Fruit fly (Drosophila melanogaster) whole organism, embryonic: ENCODE data around the gene mRpS11.

ENCODE experiments used
- ATbp ChIP-seq: fragments of 200-800 bp; sonication (Bioruptor generic); optimal IDR thresholded peaks from 2 replicates; lab custom pipeline; 2017; ENCODE audit warnings: missing biosample characterization, mild to moderate bottlenecking, missing genetic modification characterization, missing genetic modification reagents
- B-H2 ChIP-seq: fragments of 200-800 bp; sonication (Bioruptor generic); optimal IDR thresholded peaks from 2 replicates; lab custom pipeline; 2018; ENCODE audit warnings: missing biosample characterization, mild to moderate bottlenecking, missing genetic modification characterization
- CG10366 ChIP-seq: fragments of 200-800 bp; sonication (Bioruptor generic); IDR thresholded peaks from 2 replicates; pipeline ENCODE4 v1.3.6; 2022; ENCODE audit warnings: missing biosample characterization, missing genetic modification characterization
- CG12071 ChIP-seq: fragments of 200-800 bp; sonication (Bioruptor generic); optimal IDR thresholded peaks from 3 replicates; lab custom pipeline; 2018; ENCODE audit warnings: missing biosample characterization, mild to moderate bottlenecking, missing genetic modification characterization
- CG12659 ChIP-seq: fragments of 200-800 bp; sonication (Bioruptor generic); optimal IDR thresholded peaks from 3 replicates; lab custom pipeline; 2017; ENCODE audit warnings: mild to moderate bottlenecking, missing biosample characterization, missing genetic modification reagents, missing genetic modification characterization
- CG13894 ChIP-seq: fragments of 200-800 bp; sonication (Bioruptor generic); optimal IDR thresholded peaks from 3 replicates; lab custom pipeline; 2018; ENCODE audit warnings: missing biosample characterization, mild to moderate bottlenecking, missing genetic modification characterization, moderate library complexity
- CG18476 ChIP-seq: fragments of 200-800 bp; sonication (Bioruptor generic); optimal IDR thresholded peaks from 2 replicates; lab custom pipeline; 2016; ENCODE audit warnings: missing biosample characterization, mild to moderate bottlenecking, missing genetic modification characterization
- CG30020 ChIP-seq: fragments of 200-800 bp; optimal IDR thresholded peaks from 2 replicates; lab custom pipeline; 2019; ENCODE audit warnings: missing biosample characterization, mild to moderate bottlenecking, missing genetic modification characterization, moderate library complexity
- CG32767 ChIP-seq: fragments of 200-800 bp; sonication (Bioruptor generic); IDR thresholded peaks from 2 replicates; pipeline ENCODE4 v1.3.6; 2022; ENCODE audit warnings: missing biosample characterization, missing genetic modification characterization
- CG3726 ChIP-seq: fragments of 200-800 bp; sonication (Bioruptor generic); IDR thresholded peaks from 3 replicates; pipeline ENCODE4, ENCODE4 v1.3.6; 2022; ENCODE audit warnings: missing biosample characterization, missing genetic modification characterization
- CG3838 ChIP-seq: fragments of 200-800 bp; sonication (Bioruptor generic); optimal IDR thresholded peaks from 3 replicates; lab custom pipeline; 2016; ENCODE audit warnings: missing biosample characterization, missing genetic modification characterization
- CG5180 ChIP-seq: fragments of 200-800 bp; sonication (Bioruptor generic); optimal IDR thresholded peaks from 3 replicates; lab custom pipeline; 2017; ENCODE audit warnings: missing biosample characterization, missing genetic modification characterization, mild to moderate bottlenecking, moderate library complexity, missing genetic modification reagents
- CG6654 ChIP-seq: fragments of 200-800 bp; sonication (Bioruptor generic); optimal IDR thresholded peaks from 2 replicates; lab custom pipeline; 2017; ENCODE audit warnings: missing biosample characterization, mild to moderate bottlenecking, missing genetic modification characterization
- CG8281 ChIP-seq: fragments of 200-800 bp; sonication (Bioruptor generic); optimal IDR thresholded peaks from 2 replicates; lab custom pipeline; 2018; ENCODE audit warnings: missing biosample characterization, mild to moderate bottlenecking, missing genetic modification characterization, moderate library complexity
- CG9437 ChIP-seq: fragments of 200-800 bp; sonication (Bioruptor generic); optimal IDR thresholded peaks from 2 replicates; lab custom pipeline; 2018; ENCODE audit warnings: missing biosample characterization, mild to moderate bottlenecking, missing genetic modification characterization
- D19A ChIP-seq: fragments of 200-800 bp; optimal IDR thresholded peaks from 3 replicates; lab custom pipeline; 2019; ENCODE audit warnings: missing biosample characterization, mild to moderate bottlenecking, missing genetic modification characterization, moderate library complexity
- E2f2 ChIP-seq: fragments of 200-800 bp; sonication (Bioruptor generic); IDR thresholded peaks from 2 replicates; pipeline ENCODE4 v1.3.6; 2022; ENCODE audit warnings: missing biosample characterization, missing genetic modification characterization
- Fer3 ChIP-seq: fragments of 200-800 bp; sonication (Bioruptor generic); optimal IDR thresholded peaks from 2 replicates; lab custom pipeline; 2018; ENCODE audit warnings: missing biosample characterization, mild to moderate bottlenecking, missing genetic modification characterization, moderate library complexity
- Lim3 ChIP-seq: fragments of 200-800 bp; sonication (Bioruptor generic); IDR thresholded peaks from 2 replicates; pipeline ENCODE4 v1.3.6; 2022; ENCODE audit warnings: missing biosample characterization, missing genetic modification characterization
- Nf-YC ChIP-seq: fragments of 200-800 bp; optimal IDR thresholded peaks from 3 replicates; lab custom pipeline; 2019; ENCODE audit warnings: missing biosample characterization, mild to moderate bottlenecking, missing genetic modification characterization, moderate library complexity
- PHDP ChIP-seq: fragments of 200-800 bp; sonication (Bioruptor generic); optimal IDR thresholded peaks from 3 replicates; lab custom pipeline; 2018; ENCODE audit warnings: missing biosample characterization, mild to moderate bottlenecking, missing genetic modification characterization, moderate library complexity
- Poxn ChIP-seq: fragments of 200-800 bp; sonication (Bioruptor generic); IDR thresholded peaks from 2 replicates; pipeline ENCODE4 v1.3.6; 2022; ENCODE audit warnings: missing biosample characterization, missing genetic modification characterization
- aop ChIP-seq: fragments of 200-800 bp; sonication (Bioruptor generic); IDR thresholded peaks from 2 replicates; pipeline ENCODE4 v1.3.6; 2022; ENCODE audit warnings: missing biosample characterization, missing genetic modification characterization
- ase ChIP-seq: fragments of 200-800 bp; sonication (Bioruptor generic); IDR thresholded peaks from 3 replicates; pipeline ENCODE4 v1.3.6; 2022; ENCODE audit warnings: missing biosample characterization, missing genetic modification characterization
- br ChIP-seq: fragments of >200 bp; optimal IDR thresholded peaks from 2 replicates; lab custom pipeline; 2017
- bsh ChIP-seq, 2 experiments: fragments of 200-800 bp; sonication (Bioruptor generic); optimal IDR thresholded peaks; 2 replicates each; lab custom pipeline; 2017 to 2018; ENCODE audit warnings: mild to moderate bottlenecking in 2 of 2, missing biosample characterization in 2 of 2, missing genetic modification characterization in 2 of 2, moderate library complexity in 1 of 2
- cad ChIP-seq: fragments of >200 bp; optimal IDR thresholded peaks from 2 replicates; lab custom pipeline; 2017; ENCODE audit warnings: missing biosample characterization, missing genetic modification characterization
- cas ChIP-seq: fragments of 200-800 bp; sonication (Bioruptor generic); IDR thresholded peaks from 2 replicates; pipeline ENCODE4 v1.3.6; 2022; ENCODE audit warnings: missing biosample characterization, missing genetic modification characterization
- chinmo ChIP-seq: fragments of 200-800 bp; sonication (Bioruptor generic); IDR thresholded peaks from 4 replicates; pipeline ENCODE4 v1.3.6; 2022; ENCODE audit warnings: missing biosample characterization, missing genetic modification characterization; ENCODE audit not compliant: partially characterized antibody
- chm ChIP-seq: fragments of 200-800 bp; sonication (Bioruptor generic); IDR thresholded peaks from 2 replicates; pipeline ENCODE4 v1.3.6; 2022; ENCODE audit warnings: missing biosample characterization, missing genetic modification characterization
- chn ChIP-seq: fragments of 200-800 bp; sonication (Bioruptor generic); optimal IDR thresholded peaks from 2 replicates; lab custom pipeline; 2016; ENCODE audit warnings: missing biosample characterization, missing genetic modification characterization
- da ChIP-seq: fragments of 200-800 bp; sonication (Bioruptor generic); optimal IDR thresholded peaks from 2 replicates; lab custom pipeline; 2016; ENCODE audit warnings: missing biosample characterization, missing genetic modification characterization
- dmrt11E ChIP-seq: fragments of 200-800 bp; sonication (Bioruptor generic); optimal IDR thresholded peaks from 3 replicates; lab custom pipeline; 2018; ENCODE audit warnings: missing biosample characterization, mild to moderate bottlenecking, missing genetic modification characterization, moderate library complexity
- eve ChIP-seq, 2 experiments: fragments of >200 bp; optimal IDR thresholded peaks; 2 replicates each; lab custom pipeline; 2017; ENCODE audit warnings: missing biosample characterization in 2 of 2, missing genetic modification characterization in 2 of 2
- eyg ChIP-seq: fragments of 200-800 bp; sonication (Bioruptor generic); optimal IDR thresholded peaks from 3 replicates; lab custom pipeline; 2016; ENCODE audit warnings: missing biosample characterization, missing genetic modification characterization
- gcm ChIP-seq: fragments of 200-800 bp; sonication (Bioruptor generic); optimal IDR thresholded peaks from 2 replicates; lab custom pipeline; 2019; ENCODE audit warnings: missing biosample characterization, mild to moderate bottlenecking, missing genetic modification characterization, moderate library complexity
- gsb-n ChIP-seq: fragments of 200-800 bp; sonication (Bioruptor generic); optimal IDR thresholded peaks from 3 replicates; lab custom pipeline; 2018; ENCODE audit warnings: missing biosample characterization, mild to moderate bottlenecking, missing genetic modification characterization
- hkb ChIP-seq, 2 experiments: fragments of 200-800 bp in 1 of 2; fragments of >200 bp in 1 of 2; sonication (Bioruptor generic) in 1 of 2; IDR thresholded peaks in 1 of 2; optimal IDR thresholded peaks in 1 of 2; 2 replicates each; pipeline versions ENCODE4 v1.3.6 to Lab custom; 2017 to 2022; ENCODE audit warnings: missing biosample characterization in 1 of 2, missing genetic modification characterization in 1 of 2
- kni ChIP-seq: fragments of 200-800 bp; sonication (Bioruptor generic); optimal IDR thresholded peaks from 3 replicates; lab custom pipeline; 2017; ENCODE audit warnings: mild to moderate bottlenecking, missing biosample characterization, missing genetic modification reagents, missing genetic modification characterization
- lbe ChIP-seq: fragments of 200-800 bp; sonication (Bioruptor generic); optimal IDR thresholded peaks from 2 replicates; lab custom pipeline; 2016; ENCODE audit warnings: missing biosample characterization, mild to moderate bottlenecking, missing genetic modification characterization
- lmd ChIP-seq: fragments of 200-800 bp; sonication (Bioruptor generic); IDR thresholded peaks from 2 replicates; pipeline ENCODE4 v1.3.6; 2022; ENCODE audit warnings: missing biosample characterization, missing genetic modification characterization
- lola ChIP-seq, 3 experiments: fragments of >200 bp in 2 of 3; fragments of 200-800 bp in 1 of 3; sonication (Bioruptor generic) in 1 of 3; optimal IDR thresholded peaks; 2 replicates each; lab custom pipeline; 2017 to 2019; ENCODE audit warnings: missing biosample characterization in 3 of 3, missing genetic modification characterization in 3 of 3, mild to moderate bottlenecking in 1 of 3, moderate library complexity in 1 of 3
- nerfin-2 ChIP-seq: fragments of 200-800 bp; sonication (Bioruptor generic); IDR thresholded peaks from 2 replicates; pipeline ENCODE4 v1.3.6; 2022; ENCODE audit warnings: missing biosample characterization, missing genetic modification characterization; ENCODE audit not compliant: partially characterized antibody
- pb ChIP-seq: fragments of 200-800 bp; sonication (Bioruptor generic); optimal IDR thresholded peaks from 3 replicates; lab custom pipeline; 2016; ENCODE audit warnings: missing biosample characterization, missing genetic modification characterization
- ro ChIP-seq: fragments of 200-800 bp; sonication (Bioruptor generic); IDR thresholded peaks from 2 replicates; pipeline ENCODE4 v1.3.6; 2022; ENCODE audit warnings: missing biosample characterization, missing genetic modification characterization
- toy ChIP-seq: fragments of 200-800 bp; sonication (Bioruptor generic); IDR thresholded peaks from 2 replicates; pipeline ENCODE4 v1.3.6; 2022; ENCODE audit warnings: missing biosample characterization, missing genetic modification characterization
- ttk ChIP-seq: fragments of 200-800 bp; sonication (Bioruptor generic); IDR thresholded peaks from 2 replicates; pipeline ENCODE4 v2.1.2; 2022; ENCODE audit warnings: missing biosample characterization, missing genetic modification characterization
- twi ChIP-seq: fragments of 200-800 bp; optimal IDR thresholded peaks from 2 replicates; lab custom pipeline; 2019; ENCODE audit warnings: missing biosample characterization, mild to moderate bottlenecking, missing genetic modification characterization, moderate library complexity
- unc-4 ChIP-seq: fragments of 200-800 bp; sonication (Bioruptor generic); IDR thresholded peaks from 2 replicates; pipeline ENCODE4 v1.3.6; 2022; ENCODE audit warnings: missing biosample characterization, missing genetic modification characterization; ENCODE audit not compliant: partially characterized antibody
- zfh1 ChIP-seq: fragments of 200-800 bp; sonication (Bioruptor generic); IDR thresholded peaks from 3 replicates; pipeline ENCODE4 v1.3.6; 2022; ENCODE audit warnings: missing biosample characterization, missing genetic modification characterization

mRpS11 gene

DNA sequence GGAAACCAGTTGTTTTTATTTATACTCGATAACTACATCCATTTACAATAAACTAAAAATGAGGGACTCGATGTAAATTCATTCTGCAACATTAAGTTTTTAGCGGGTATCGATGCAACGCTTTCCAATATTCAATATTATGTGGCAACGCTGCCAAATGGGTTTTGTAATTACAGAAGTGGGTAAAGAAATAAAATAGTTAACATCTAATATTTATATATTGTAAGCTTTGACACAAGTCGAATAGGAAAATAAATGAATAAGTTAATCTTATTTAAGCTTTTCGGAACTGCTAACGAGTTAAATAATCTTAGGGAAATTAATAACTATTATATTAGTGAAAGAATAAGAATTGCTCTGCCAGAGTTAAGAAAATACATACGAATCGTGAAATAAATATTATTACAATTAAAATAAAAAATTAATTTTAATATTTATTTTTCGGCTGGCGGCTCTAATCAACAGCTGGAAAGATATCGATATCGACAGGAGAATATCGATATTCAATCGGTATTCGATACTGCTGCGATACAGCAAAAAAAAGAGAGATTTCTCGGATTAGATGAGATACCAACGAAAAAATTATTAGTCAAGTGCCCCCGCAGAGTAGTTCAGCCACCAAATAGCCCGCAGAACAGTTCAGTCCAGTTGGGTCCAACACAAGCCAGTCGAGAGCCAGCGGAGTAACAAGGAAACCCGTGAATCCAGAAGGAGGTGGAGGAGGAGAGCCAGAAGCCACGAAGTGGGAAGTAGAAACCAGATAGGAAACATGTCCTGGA, 12.7 kb downstream of the mRpS11 start, which contains the start of gene GckIII (continued):
- no peak for TF ChIP-seq hkb (optimal IDR thresholded peaks at IDR 0.05; lab: Kevin White, UChicago)
- no peak for TF ChIP-seq hkb (GFP tag; IDR thresholded peaks at IDR 0.05; lab: Robert Waterston, UW)
- TF ChIP-seq CG18476 (GFP tag; lab: Kevin White, UChicago) = no peak
- TF ChIP-seq bsh (GFP tag; optimal IDR thresholded peaks at IDR 0.05; lab: Kevin White, UChicago) = no peak
- no peak for TF ChIP-seq toy (GFP tag; lab: Robert Waterston, UW)
- TF ChIP-seq CG30020 (tag; lab: Kevin White, UChicago) = peak; percentile 16
- TF ChIP-seq Lim3 (GFP tag; lab: Robert Waterston, UW) = no peak
- TF ChIP-seq dmrt11E (tag; lab: Kevin White, UChicago) = no peak
- TF ChIP-seq eyg (GFP tag; lab: Kevin White, UChicago) = no peak
- no peak for TF ChIP-seq Fer3 (tag; lab: Kevin White, UChicago)
- no peak for TF ChIP-seq CG6654 (GFP tag; lab: Kevin White, UChicago)
- TF ChIP-seq cas = no peak
- no peak for TF ChIP-seq da (GFP tag; lab: Kevin White, UChicago)
- no peak for TF ChIP-seq kni
- TF ChIP-seq nerfin-2 (GFP tag; lab: Robert Waterston, UW) = peak; percentile 57
- TF ChIP-seq br (lab: Kevin White, UChicago) = no peak
- TF ChIP-seq CG8281 (tag; lab: Kevin White, UChicago) = no peak
- no peak for TF ChIP-seq lbe (GFP tag; lab: Kevin White, UChicago)
- TF ChIP-seq lola (GFP tag; optimal IDR thresholded peaks at IDR 0.05; lab: Kevin White, UChicago) = no peak
- no peak for TF ChIP-seq PHDP
- no peak for TF ChIP-seq CG3726 (GFP tag; lab: Robert Waterston, UW)
- no peak for TF ChIP-seq lmd
- no peak for TF ChIP-seq CG12071
- TF ChIP-seq chinmo (GFP tag; lab: Robert Waterston, UW) = peak; percentile 74; the same call in 1 of the 4 replicates
- no peak for TF ChIP-seq pb (GFP tag; lab: Kevin White, UChicago)
- TF ChIP-seq CG13894 (tag; lab: Kevin White, UChicago) = no peak
- no peak for TF ChIP-seq CG32767
- TF ChIP-seq CG3838 = no peak
- no peak for TF ChIP-seq zfh1 (GFP tag; lab: Robert Waterston, UW)
- no peak for TF ChIP-seq CG10366 (GFP tag; lab: Robert Waterston, UW)
- TF ChIP-seq gcm = no peak
- no peak for TF ChIP-seq cad (GFP tag; lab: Kevin White, UChicago)
- no peak for TF ChIP-seq Nf-YC (tag; lab: Kevin White, UChicago)
- TF ChIP-seq Poxn (GFP tag; lab: Robert Waterston, UW) = no peak
- no peak for TF ChIP-seq twi (tag; lab: Kevin White, UChicago)
- TF ChIP-seq B-H2 (GFP tag; lab: Kevin White, UChicago) = no peak
- TF ChIP-seq aop (GFP tag; lab: Robert Waterston, UW) = no peak
- TF ChIP-seq gsb-n (tag; lab: Kevin White, UChicago) = no peak
- peak; percentile 51; the same call in 1 of the 2 replicates for TF ChIP-seq E2f2 (GFP tag; lab: Robert Waterston, UW)
- no peak for TF ChIP-seq ro (GFP tag; lab: Robert Waterston, UW)
- TF ChIP-seq CG12659 (GFP tag; lab: Kevin White, UChicago) = peak; percentile 51
- TF ChIP-seq ATbp (GFP tag; lab: Kevin White, UChicago) = no peak
- peak; percentile 91 for TF ChIP-seq unc-4 (GFP tag; lab: Robert Waterston, UW)
- TF ChIP-seq D19A = no peak
- TF ChIP-seq eve (GFP tag; optimal IDR thresholded peaks at IDR 0.05; lab: Kevin White, UChicago) = no peak
- TF ChIP-seq chm (GFP tag; lab: Robert Waterston, UW) = no peak
- no peak for TF ChIP-seq ttk
- TF ChIP-seq CG5180 (GFP tag; lab: Kevin White, UChicago) = no peak
- no peak for TF ChIP-seq chn (GFP tag; lab: Kevin White, UChicago)
- no peak for TF ChIP-seq ase (GFP tag; lab: Robert Waterston, UW)
- TF ChIP-seq CG9437 (GFP tag; lab: Kevin White, UChicago) = no peak
